Fruit fly (Drosophila melanogaster) Kc167 (cell line): ENCODE data around the gene CG43678.

Experiments used
- Myc ChIP-seq: fragments of >200 bp; optimal IDR thresholded peaks from 2 replicates; lab custom pipeline; 2017; ENCODE audit warnings: missing external identifiers
- h ChIP-seq: fragments of >200 bp; optimal IDR thresholded peaks from 3 replicates; lab custom pipeline; 2018; ENCODE audit warnings: missing external identifiers
- ttk ChIP-seq: sonication (Bioruptor generic); optimal IDR thresholded peaks from 2 replicates; lab custom pipeline; 2017; ENCODE audit warnings: missing external identifiers

- no peak for TF ChIP-seq ttk (lab: Kevin White, UChicago)
- no peak for TF ChIP-seq h
- TF ChIP-seq Myc: no peak
These were observed 4.0 kb upstream of the CG43678 start, which contains the start of gene CG43680 for dm6 chr3L:15053251-15053650.
